Fruit fly (Drosophila melanogaster) whole organism, embryonic: Measurements from ENCODE around the gene CHES-1-like.

Experiments used
- ATbp ChIP-seq: fragments of 200-800 bp; sonication (Bioruptor generic); optimal IDR thresholded peaks from 2 replicates; lab custom pipeline; 2017; ENCODE audit warnings: missing biosample characterization, mild to moderate bottlenecking, missing genetic modification characterization, missing genetic modification reagents
- Ada2b ChIP-seq: fragments of 200-800 bp; sonication (Bioruptor generic); IDR thresholded peaks from 2 replicates; pipeline ENCODE4 v1.3.6; 2022; ENCODE audit warnings: missing biosample characterization, missing genetic modification characterization
- B-H1 ChIP-seq: fragments of 200-800 bp; sonication (Bioruptor generic); IDR thresholded peaks from 3 replicates; pipeline ENCODE4 v1.3.6; 2022; ENCODE audit warnings: missing biosample characterization, missing genetic modification characterization
- B-H2 ChIP-seq: fragments of 200-800 bp; sonication (Bioruptor generic); optimal IDR thresholded peaks from 2 replicates; lab custom pipeline; 2018; ENCODE audit warnings: missing biosample characterization, mild to moderate bottlenecking, missing genetic modification characterization
- Blimp-1 ChIP-seq: fragments of 200-800 bp; sonication (Bioruptor generic); optimal IDR thresholded peaks from 3 replicates; lab custom pipeline; 2018; ENCODE audit warnings: missing biosample characterization, missing genetic modification characterization, mild to moderate bottlenecking, moderate library complexity, missing genetic modification reagents
- Bteb2 ChIP-seq: fragments of 200-800 bp; sonication (Bioruptor generic); optimal IDR thresholded peaks from 2 replicates; lab custom pipeline; 2016; ENCODE audit warnings: missing biosample characterization, missing genetic modification characterization
- CG10209 ChIP-seq: fragments of 200-800 bp; sonication (Bioruptor generic); optimal IDR thresholded peaks from 3 replicates; lab custom pipeline; 2017; ENCODE audit warnings: missing biosample characterization, mild to moderate bottlenecking, missing genetic modification characterization, missing genetic modification reagents
- CG11085 ChIP-seq: fragments of 200-800 bp; sonication (Bioruptor generic); IDR thresholded peaks from 2 replicates; pipeline ENCODE4 v1.3.6; 2022; ENCODE audit warnings: missing biosample characterization, missing genetic modification characterization
- CG14710 ChIP-seq: fragments of 200-800 bp; sonication (Bioruptor generic); optimal IDR thresholded peaks from 3 replicates; lab custom pipeline; 2019; ENCODE audit warnings: missing biosample characterization, mild to moderate bottlenecking, missing genetic modification characterization, moderate library complexity
- CG1529 ChIP-seq: fragments of 200-800 bp; sonication (Bioruptor generic); optimal IDR thresholded peaks from 3 replicates; lab custom pipeline; 2018; ENCODE audit warnings: missing biosample characterization, missing genetic modification characterization
- CG15514 ChIP-seq: fragments of 200-800 bp; sonication (Bioruptor generic); optimal IDR thresholded peaks from 3 replicates; lab custom pipeline; 2017; ENCODE audit warnings: missing biosample characterization, missing genetic modification characterization, mild to moderate bottlenecking, moderate library complexity, missing genetic modification reagents
- CG1603 ChIP-seq: fragments of 200-800 bp; sonication (Bioruptor generic); optimal IDR thresholded peaks from 2 replicates; lab custom pipeline; 2019; ENCODE audit warnings: missing biosample characterization, mild to moderate bottlenecking, missing genetic modification characterization, moderate library complexity
- CG16863 ChIP-seq: fragments of 200-800 bp; sonication (Bioruptor generic); optimal IDR thresholded peaks from 3 replicates; lab custom pipeline; 2016; ENCODE audit warnings: missing biosample characterization, missing genetic modification characterization
- CG17328 ChIP-seq: fragments of 200-800 bp; sonication (Bioruptor generic); IDR thresholded peaks from 2 replicates; pipeline ENCODE4 v1.3.6; 2022; ENCODE audit warnings: missing biosample characterization, missing genetic modification characterization
- CG18262 ChIP-seq: fragments of 200-800 bp; optimal IDR thresholded peaks from 3 replicates; lab custom pipeline; 2019; ENCODE audit warnings: missing biosample characterization, mild to moderate bottlenecking, missing genetic modification characterization, moderate library complexity
- CG18619 ChIP-seq: fragments of 200-800 bp; sonication (Bioruptor generic); optimal IDR thresholded peaks from 3 replicates; lab custom pipeline; 2017; ENCODE audit warnings: missing biosample characterization, mild to moderate bottlenecking, missing genetic modification characterization
- CG31388 ChIP-seq: fragments of 200-800 bp; sonication (Bioruptor generic); optimal IDR thresholded peaks from 2 replicates; lab custom pipeline; 2016; ENCODE audit warnings: missing biosample characterization, missing genetic modification characterization
- CG32532 ChIP-seq: fragments of 200-800 bp; sonication (Bioruptor generic); IDR thresholded peaks from 2 replicates; pipeline ENCODE4 v1.3.6; 2022; ENCODE audit warnings: missing biosample characterization, missing genetic modification characterization
- CG43689 ChIP-seq: fragments of 200-800 bp; sonication (Bioruptor generic); IDR thresholded peaks from 2 replicates; pipeline ENCODE4 v1.3.6; 2022; ENCODE audit warnings: missing biosample characterization, missing genetic modification characterization
- CG4424 ChIP-seq: fragments of 200-800 bp; sonication (Bioruptor generic); optimal IDR thresholded peaks from 3 replicates; lab custom pipeline; 2016; ENCODE audit warnings: missing biosample characterization, missing genetic modification characterization
- CG7271 ChIP-seq: fragments of 200-800 bp; sonication (Bioruptor generic); optimal IDR thresholded peaks from 2 replicates; lab custom pipeline; 2018; ENCODE audit warnings: missing biosample characterization, mild to moderate bottlenecking, missing genetic modification characterization, moderate library complexity
- CG7556 ChIP-seq: fragments of 200-800 bp; sonication (Bioruptor generic); optimal IDR thresholded peaks from 2 replicates; lab custom pipeline; 2017; ENCODE audit warnings: missing biosample characterization, mild to moderate bottlenecking, missing genetic modification characterization
- CG7987 ChIP-seq: fragments of 200-800 bp; sonication (Bioruptor generic); optimal IDR thresholded peaks from 2 replicates; lab custom pipeline; 2018; ENCODE audit warnings: missing biosample characterization, mild to moderate bottlenecking, missing genetic modification characterization, moderate library complexity
- CG8290 ChIP-seq, 3 experiments: fragments of 200-800 bp; sonication (Bioruptor generic); optimal IDR thresholded peaks; 2 replicates each; lab custom pipeline; 2016 to 2019; ENCODE audit warnings: missing biosample characterization in 3 of 3, missing genetic modification characterization in 3 of 3, mild to moderate bottlenecking in 2 of 3, moderate library complexity in 1 of 3
- CG9797 ChIP-seq: fragments of 200-800 bp; sonication (Bioruptor generic); optimal IDR thresholded peaks from 3 replicates; lab custom pipeline; 2018; ENCODE audit warnings: missing biosample characterization, mild to moderate bottlenecking, missing genetic modification characterization
- CrebB ChIP-seq: fragments of 200-800 bp; sonication (Bioruptor generic); optimal IDR thresholded peaks from 3 replicates; lab custom pipeline; 2018; ENCODE audit warnings: missing biosample characterization, mild to moderate bottlenecking, missing genetic modification characterization
- Dfd ChIP-seq, 2 experiments: fragments of >200 bp; optimal IDR thresholded peaks; 2 replicates each; lab custom pipeline; 2017; ENCODE audit warnings: missing biosample characterization in 2 of 2, missing genetic modification characterization in 2 of 2
- Eip74EF ChIP-seq, 2 experiments: fragments of 200-800 bp in 1 of 2; fragments of >200 bp in 1 of 2; sonication (Bioruptor generic) in 1 of 2; optimal IDR thresholded peaks; 2 replicates each; lab custom pipeline; 2017 to 2019; ENCODE audit warnings: missing biosample characterization in 2 of 2, missing genetic modification characterization in 2 of 2, mild to moderate bottlenecking in 1 of 2, moderate library complexity in 1 of 2
- Gsc ChIP-seq: fragments of 200-800 bp; sonication (Bioruptor generic); IDR thresholded peaks from 2 replicates; pipeline ENCODE4 v1.3.6; 2022; ENCODE audit warnings: missing biosample characterization, missing genetic modification characterization
- Gug ChIP-seq: fragments of 200-800 bp; sonication (Bioruptor generic); IDR thresholded peaks from 4 replicates; pipeline ENCODE4 v1.3.6; 2022; ENCODE audit warnings: missing biosample characterization, missing genetic modification characterization
- Hmr ChIP-seq: fragments of 200-800 bp; sonication (Bioruptor generic); optimal IDR thresholded peaks from 3 replicates; lab custom pipeline; 2017; ENCODE audit warnings: mild to moderate bottlenecking, missing biosample characterization, missing genetic modification reagents, missing genetic modification characterization
- Mrtf ChIP-seq: fragments of 200-800 bp; sonication (Bioruptor generic); IDR thresholded peaks from 3 replicates; pipeline ENCODE4 v1.3.6; 2022; ENCODE audit warnings: missing biosample characterization, missing genetic modification characterization
- NK7.1 ChIP-seq: fragments of 200-800 bp; sonication (Bioruptor generic); optimal IDR thresholded peaks from 3 replicates; lab custom pipeline; 2016; ENCODE audit warnings: missing biosample characterization, missing genetic modification characterization
- Nf-YA ChIP-seq: fragments of 200-800 bp; sonication (Bioruptor generic); IDR thresholded peaks from 2 replicates; pipeline ENCODE4 v1.3.6; 2022; ENCODE audit warnings: missing biosample characterization, missing genetic modification characterization
- Spps ChIP-seq: fragments of 200-800 bp; sonication (Bioruptor generic); optimal IDR thresholded peaks from 2 replicates; lab custom pipeline; 2018; ENCODE audit warnings: missing biosample characterization, mild to moderate bottlenecking, missing genetic modification characterization
- Sry-δ ChIP-seq: fragments of 200-800 bp; sonication (Bioruptor generic); optimal IDR thresholded peaks from 2 replicates; lab custom pipeline; 2016; ENCODE audit warnings: missing biosample characterization, missing genetic modification characterization
- Tbp ChIP-seq: fragments of >200 bp; optimal IDR thresholded peaks from 2 replicates; lab custom pipeline; 2018; ENCODE audit warnings: missing biosample characterization, missing genetic modification characterization
- Xrp1 ChIP-seq: fragments of 200-800 bp; sonication (Bioruptor generic); IDR thresholded peaks from 2 replicates; pipeline ENCODE4 v1.3.6; 2022; ENCODE audit warnings: missing biosample characterization, missing genetic modification characterization
- al ChIP-seq: fragments of 200-800 bp; sonication (Bioruptor generic); IDR thresholded peaks from 2 replicates; pipeline ENCODE4 v1.3.6; 2022; ENCODE audit warnings: missing biosample characterization, missing genetic modification characterization
- ap ChIP-seq: fragments of 200-800 bp; sonication (Bioruptor generic); IDR thresholded peaks from 2 replicates; pipeline ENCODE4 v1.3.6; 2022; ENCODE audit warnings: missing biosample characterization, missing genetic modification characterization
- cad ChIP-seq: fragments of >200 bp; optimal IDR thresholded peaks from 2 replicates; lab custom pipeline; 2017; ENCODE audit warnings: missing biosample characterization, missing genetic modification characterization
- cas ChIP-seq: fragments of 200-800 bp; sonication (Bioruptor generic); IDR thresholded peaks from 2 replicates; pipeline ENCODE4 v1.3.6; 2022; ENCODE audit warnings: missing biosample characterization, missing genetic modification characterization
- crc ChIP-seq: fragments of 200-800 bp; sonication (Bioruptor generic); optimal IDR thresholded peaks from 2 replicates; lab custom pipeline; 2016; ENCODE audit warnings: missing biosample characterization, missing genetic modification characterization
- crol ChIP-seq: fragments of 200-800 bp; sonication (Bioruptor generic); IDR thresholded peaks from 2 replicates; pipeline ENCODE4 v1.3.6; 2022; ENCODE audit warnings: missing biosample characterization, missing genetic modification characterization
- dati ChIP-seq: fragments of 200-800 bp; sonication (Bioruptor generic); IDR thresholded peaks from 2 replicates; pipeline ENCODE4 v1.3.6; 2022; ENCODE audit warnings: missing biosample characterization, missing genetic modification characterization
- eyg ChIP-seq: fragments of 200-800 bp; sonication (Bioruptor generic); optimal IDR thresholded peaks from 3 replicates; lab custom pipeline; 2016; ENCODE audit warnings: missing biosample characterization, missing genetic modification characterization
- gro ChIP-seq: fragments of 200-800 bp; sonication (Bioruptor generic); optimal IDR thresholded peaks from 2 replicates; lab custom pipeline; 2016; ENCODE audit warnings: missing biosample characterization, missing genetic modification characterization
- her ChIP-seq: fragments of 200-800 bp; sonication (Bioruptor generic); optimal IDR thresholded peaks from 2 replicates; lab custom pipeline; 2016; ENCODE audit warnings: missing biosample characterization, missing genetic modification characterization
- mam ChIP-seq: fragments of 200-800 bp; sonication (Bioruptor generic); optimal IDR thresholded peaks from 3 replicates; lab custom pipeline; 2016; ENCODE audit warnings: missing biosample characterization, missing genetic modification characterization
- nau ChIP-seq: fragments of 200-800 bp; sonication (Bioruptor generic); optimal IDR thresholded peaks from 3 replicates; lab custom pipeline; 2017; ENCODE audit warnings: missing biosample characterization, mild to moderate bottlenecking, missing genetic modification characterization, missing genetic modification reagents
- oc ChIP-seq: fragments of 200-800 bp; sonication (Bioruptor generic); optimal IDR thresholded peaks from 2 replicates; lab custom pipeline; 2018; ENCODE audit warnings: missing biosample characterization, mild to moderate bottlenecking, missing genetic modification characterization, moderate library complexity
- odd ChIP-seq: fragments of 200-800 bp; sonication (Bioruptor generic); optimal IDR thresholded peaks from 2 replicates; lab custom pipeline; 2017; ENCODE audit warnings: missing biosample characterization, mild to moderate bottlenecking, missing genetic modification characterization

CHES-1-like gene

dm6 chrX:7678824-7679223 lies 30.4 kb downstream of the CHES-1-like start (continued):
- TF ChIP-seq Eip74EF (GFP tag; optimal IDR thresholded peaks at IDR 0.05; lab: Kevin White, UChicago) (no peak), B-H1 (GFP tag; lab: Robert Waterston, UW) (no peak), Xrp1 (GFP tag; lab: Robert Waterston, UW) (no peak), Tbp (no peak), crol (no peak), CG17328 (no peak), Nf-YA (GFP tag; lab: Robert Waterston, UW) (no peak), dati (GFP tag; lab: Robert Waterston, UW) (no peak), CG7556 (GFP tag; lab: Kevin White, UChicago) (no peak), cas (GFP tag; lab: Robert Waterston, UW) (no peak), Dfd (GFP tag; optimal IDR thresholded peaks at IDR 0.05; lab: Kevin White, UChicago) (no peak), CG16863 (no peak), CG8290 (GFP tag; optimal IDR thresholded peaks at IDR 0.05; lab: Kevin White, UChicago) (peak; percentile 8), CG8290 (tag; optimal IDR thresholded peaks at IDR 0.05; lab: Kevin White, UChicago) (no peak), Sry-δ (peak; percentile 12), CG1529 (GFP tag; lab: Kevin White, UChicago) (no peak), gro (GFP tag; lab: Kevin White, UChicago) (peak; percentile 19), Hmr (GFP tag; lab: Kevin White, UChicago) (no peak), CG14710 (tag; lab: Kevin White, UChicago) (peak; percentile 41), CG7271 (tag; lab: Kevin White, UChicago) (no peak), Gug (GFP tag; lab: Robert Waterston, UW) (no peak), eyg (GFP tag; lab: Kevin White, UChicago) (no peak), Spps (tag; lab: Kevin White, UChicago) (no peak), Ada2b (GFP tag; lab: Robert Waterston, UW) (no peak), CG9797 (GFP tag; lab: Kevin White, UChicago) (no peak), her (GFP tag; lab: Kevin White, UChicago) (peak; percentile 10), CG18619 (GFP tag; lab: Kevin White, UChicago) (no peak), CrebB (tag; lab: Kevin White, UChicago) (no peak), CG32532 (GFP tag; lab: Robert Waterston, UW) (no peak), ap (GFP tag; lab: Robert Waterston, UW) (no peak), CG31388 (no peak), Bteb2 (GFP tag; lab: Kevin White, UChicago) (no peak), CG4424 (no peak), nau (GFP tag; lab: Kevin White, UChicago) (no peak), cad (GFP tag; lab: Kevin White, UChicago) (no peak), Gsc (GFP tag; lab: Robert Waterston, UW) (no peak), oc (tag; lab: Kevin White, UChicago) (no peak), crc (GFP tag; lab: Kevin White, UChicago) (no peak), mam (GFP tag; lab: Kevin White, UChicago) (no peak), CG15514 (GFP tag; lab: Kevin White, UChicago) (no peak), CG18262 (tag; lab: Kevin White, UChicago) (peak; percentile 19), B-H2 (peak; percentile 1), CG1603 (tag; lab: Kevin White, UChicago) (peak; percentile 53), Mrtf (no peak), al (GFP tag; lab: Robert Waterston, UW) (no peak), odd (GFP tag; lab: Kevin White, UChicago) (no peak), CG10209 (GFP tag; lab: Kevin White, UChicago) (no peak), CG11085 (no peak), ATbp (GFP tag; lab: Kevin White, UChicago) (no peak), CG43689 (GFP tag; lab: Robert Waterston, UW) (no peak), Blimp-1 (GFP tag; lab: Kevin White, UChicago) (no peak), NK7.1 (no peak), CG7987 (GFP tag; lab: Kevin White, UChicago) (no peak)
